Fruit fly (Drosophila melanogaster): ENCODE data around the gene CG6204.

DNA sequence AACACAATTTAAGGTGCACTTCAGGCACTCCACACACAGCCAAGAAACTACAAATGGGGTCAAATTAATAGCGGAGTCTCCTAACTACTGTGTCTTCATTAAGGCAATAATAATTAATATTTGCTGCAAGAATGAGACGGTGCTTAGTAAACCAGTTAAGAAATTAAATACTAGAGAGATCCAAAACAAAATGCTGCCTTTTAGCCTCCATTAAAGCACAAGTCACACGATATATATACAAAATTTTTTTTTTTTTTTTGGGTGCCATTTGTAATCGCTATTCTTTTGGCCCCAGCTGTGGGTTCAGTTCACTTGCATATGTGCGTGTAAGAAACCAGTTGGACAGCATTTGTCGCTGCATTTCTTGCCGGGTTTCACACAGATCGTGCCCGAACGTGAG, 9.8 kb downstream of the CG6204 start:
- TF ChIP-seq CG8478 (optimal IDR thresholded peaks at IDR 0.05) (no peak), pan (optimal IDR thresholded peaks at IDR 0.05) (no peak), psq (optimal IDR thresholded peaks at IDR 0.05) (no peak)
